Worm (Caenorhabditis elegans): Measurements from ENCODE around the gene atg-16.2.

The atg-16.2 gene

ce11 chrII:6489711-6490184 is 36.6 kb upstream of the atg-16.2 start, which contains the start of the genes snr-3 and rsp-5 (continued):
- TF ChIP-seq egl-13 (tag; optimal IDR thresholded peaks at IDR 0.05) (no peak), nhr-76 (tag; optimal IDR thresholded peaks at IDR 0.05) (no peak), pag-3 (tag; optimal IDR thresholded peaks at IDR 0.05; ENCODE audit: borderline replicate concordance, insufficient read depth) (no peak), elt-3 (tag; optimal IDR thresholded peaks at IDR 0.05) (peak in 2 of 6 experiments; percentile 43 to 61), fos-1 (tag; optimal IDR thresholded peaks at IDR 0.05) (no peak), mab-9 (GFP tag; IDR thresholded peaks at IDR 0.05) (no peak), alr-1 (tag; optimal IDR thresholded peaks at IDR 0.05; ENCODE audit: borderline replicate concordance) (no peak), aha-1 (tag; optimal IDR thresholded peaks at IDR 0.05) (no peak), dsc-1 (tag; optimal IDR thresholded peaks at IDR 0.05) (peak; percentile 60), ceh-88 (GFP tag; IDR thresholded peaks at IDR 0.05) (no peak), isw-1 (GFP tag; IDR thresholded peaks at IDR 0.05) (peak; percentile 51), nhr-85 (tag) (peak; percentile 84), fkh-4 (tag; optimal IDR thresholded peaks at IDR 0.05; ENCODE audit: borderline replicate concordance) (no peak), snu-23 (GFP tag; optimal IDR thresholded peaks at IDR 0.05) (peak; percentile 70), ceh-90 (tag; optimal IDR thresholded peaks at IDR 0.05) (no peak), nhr-28 (tag; optimal IDR thresholded peaks at IDR 0.05) (no peak), skn-1 (tag; optimal IDR thresholded peaks at IDR 0.05) (peak; percentile 46), grh-1 (GFP tag; IDR thresholded peaks at IDR 0.05) (peak; percentile 43; the same call in 1 of the 2 replicates), elt-2 (tag; optimal IDR thresholded peaks at IDR 0.05) (peak; percentile 32), hlh-4 (tag; optimal IDR thresholded peaks at IDR 0.05) (no peak), ztf-11 (tag; optimal IDR thresholded peaks at IDR 0.05) (peak in 1 of 2 experiments; percentile 32), fkh-8 (tag; optimal IDR thresholded peaks at IDR 0.05) (peak; percentile 46), snpc-4 (tag; optimal IDR thresholded peaks at IDR 0.05) (peak; percentile 57), hlh-17 (GFP tag; optimal IDR thresholded peaks at IDR 0.05; ENCODE audit: borderline replicate concordance) (no peak), nhr-77 (tag; optimal IDR thresholded peaks at IDR 0.05) (peak; percentile 68), zag-1 (tag; optimal IDR thresholded peaks at IDR 0.05) (no peak), nhr-11 (tag; optimal IDR thresholded peaks at IDR 0.05) (no peak), dpl-1 (GFP tag; optimal IDR thresholded peaks at IDR 0.05) (peak; percentile 71 to 86 (median 80)), jun-1 (tag; optimal IDR thresholded peaks at IDR 0.05) (peak; percentile 33), lir-3 (tag; optimal IDR thresholded peaks at IDR 0.05; ENCODE audit: poor library complexity) (no peak), sptf-1 (tag; optimal IDR thresholded peaks at IDR 0.05) (no peak), fkh-10 (GFP tag; optimal IDR thresholded peaks at IDR 0.05) (peak; percentile 19), vab-15 (tag; optimal IDR thresholded peaks at IDR 0.05) (no peak), ceh-8 (GFP tag; optimal IDR thresholded peaks at IDR 0.05) (no peak), nhr-47 (tag; optimal IDR thresholded peaks at IDR 0.05) (peak; percentile 71), C16A3.4 (tag; optimal IDR thresholded peaks at IDR 0.05) (peak; percentile 76), mdl-1 (tag; optimal IDR thresholded peaks at IDR 0.05) (peak in 1 of 2 experiments; percentile 41), lin-14 (GFP tag; optimal IDR thresholded peaks at IDR 0.05) (peak; percentile 65), nhr-19 (GFP tag; conservative IDR thresholded peaks at IDR 0.05) (peak; percentile 74), ceh-63 (GFP tag; optimal IDR thresholded peaks at IDR 0.05) (no peak), efl-3 (GFP tag; optimal IDR thresholded peaks at IDR 0.05) (no peak), lin-15B (tag; optimal IDR thresholded peaks at IDR 0.05) (peak; percentile 70), unc-86 (tag; optimal IDR thresholded peaks at IDR 0.05) (peak; percentile 15), tlp-1 (tag; optimal IDR thresholded peaks at IDR 0.05) (no peak)

Data from whole organism, L1 larva.